Fruit fly (Drosophila melanogaster) whole organism, embryonic: ENCODE measurements around the gene CG5262.

Experiments used
- Adf1 ChIP-seq: fragments of 200-800 bp; sonication (Bioruptor generic); IDR thresholded peaks from 2 replicates; pipeline ENCODE4 v1.3.6; 2022; ENCODE audit warnings: missing biosample characterization, missing genetic modification characterization
- Atf6 ChIP-seq: fragments of 200-800 bp; sonication (Bioruptor generic); IDR thresholded peaks from 2 replicates; pipeline ENCODE4 v1.3.6; 2022; ENCODE audit warnings: missing biosample characterization, missing genetic modification characterization
- CG10979 ChIP-seq: fragments of 200-800 bp; sonication (Bioruptor generic); optimal IDR thresholded peaks from 2 replicates; lab custom pipeline; 2018; ENCODE audit warnings: missing biosample characterization, mild to moderate bottlenecking, missing genetic modification characterization, moderate library complexity
- CG11696 ChIP-seq: fragments of 200-800 bp; sonication (Bioruptor generic); IDR thresholded peaks from 2 replicates; pipeline ENCODE4 v1.3.6; 2022; ENCODE audit warnings: missing biosample characterization, missing genetic modification characterization
- CG13775 ChIP-seq: fragments of 200-800 bp; sonication (Bioruptor generic); optimal IDR thresholded peaks from 3 replicates; lab custom pipeline; 2017; ENCODE audit warnings: missing biosample characterization, mild to moderate bottlenecking, missing genetic modification characterization
- CG16779 ChIP-seq: fragments of 200-800 bp; sonication (Bioruptor generic); IDR thresholded peaks from 2 replicates; pipeline ENCODE4 v1.3.6; 2022; ENCODE audit warnings: missing biosample characterization, missing genetic modification characterization
- CG31388 ChIP-seq: fragments of 200-800 bp; sonication (Bioruptor generic); optimal IDR thresholded peaks from 2 replicates; lab custom pipeline; 2016; ENCODE audit warnings: missing biosample characterization, missing genetic modification characterization
- CG3163 ChIP-seq: fragments of 200-800 bp; sonication (Bioruptor generic); optimal IDR thresholded peaks from 3 replicates; lab custom pipeline; 2016; ENCODE audit warnings: missing biosample characterization, missing genetic modification characterization
- CG32767 ChIP-seq: fragments of 200-800 bp; sonication (Bioruptor generic); IDR thresholded peaks from 2 replicates; pipeline ENCODE4 v1.3.6; 2022; ENCODE audit warnings: missing biosample characterization, missing genetic modification characterization
- CG34224 ChIP-seq: fragments of 200-800 bp; sonication (Bioruptor generic); IDR thresholded peaks from 3 replicates; pipeline ENCODE4 v1.3.6; 2022; ENCODE audit warnings: missing biosample characterization, missing genetic modification characterization; ENCODE audit not compliant: partially characterized antibody
- CG4617 ChIP-seq: fragments of 200-800 bp; sonication (Bioruptor generic); optimal IDR thresholded peaks from 3 replicates; lab custom pipeline; 2016; ENCODE audit warnings: missing biosample characterization, missing genetic modification characterization, borderline replicate concordance
- CG4707 ChIP-seq: fragments of 200-800 bp; sonication (Bioruptor generic); optimal IDR thresholded peaks from 2 replicates; lab custom pipeline; 2018; ENCODE audit warnings: missing biosample characterization, mild to moderate bottlenecking, missing genetic modification characterization, moderate library complexity
- CG6272 ChIP-seq: fragments of 200-800 bp; sonication (Bioruptor generic); IDR thresholded peaks from 2 replicates; pipeline ENCODE4 v1.3.6; 2022; ENCODE audit warnings: missing biosample characterization, missing genetic modification characterization
- CG7357 ChIP-seq: fragments of 200-800 bp; sonication (Bioruptor generic); IDR thresholded peaks from 3 replicates; pipeline ENCODE4 v1.3.6; 2022; ENCODE audit warnings: missing biosample characterization, missing genetic modification characterization
- CG9876 ChIP-seq: fragments of 200-800 bp; sonication (Bioruptor generic); optimal IDR thresholded peaks from 2 replicates; lab custom pipeline; 2016; ENCODE audit warnings: missing biosample characterization, missing genetic modification characterization
- Doc3 ChIP-seq: fragments of 200-800 bp; sonication (Bioruptor generic); IDR thresholded peaks from 3 replicates; pipeline ENCODE4 v1.3.6; 2022; ENCODE audit warnings: missing biosample characterization, missing genetic modification characterization; ENCODE audit not compliant: partially characterized antibody
- H15 ChIP-seq: fragments of 200-800 bp; sonication (Bioruptor generic); IDR thresholded peaks from 3 replicates; pipeline ENCODE4 v1.3.6; 2022; ENCODE audit warnings: missing biosample characterization, missing genetic modification characterization
- HHEX ChIP-seq: fragments of 200-800 bp; sonication (Bioruptor generic); optimal IDR thresholded peaks from 3 replicates; lab custom pipeline; 2017; ENCODE audit warnings: missing biosample characterization, mild to moderate bottlenecking, missing genetic modification characterization, missing genetic modification reagents
- HLH3B ChIP-seq: fragments of 200-800 bp; sonication (Bioruptor generic); IDR thresholded peaks from 2 replicates; pipeline ENCODE4 v1.3.6; 2022; ENCODE audit warnings: missing biosample characterization, missing genetic modification characterization
- HLHmδ ChIP-seq: fragments of 200-800 bp; sonication (Bioruptor generic); optimal IDR thresholded peaks from 2 replicates; lab custom pipeline; 2018; ENCODE audit warnings: missing biosample characterization, mild to moderate bottlenecking, missing genetic modification characterization, moderate library complexity
- Lhr ChIP-seq: fragments of 200-800 bp; sonication (Bioruptor generic); optimal IDR thresholded peaks from 3 replicates; lab custom pipeline; 2017; ENCODE audit warnings: mild to moderate bottlenecking, missing biosample characterization, missing genetic modification reagents, missing genetic modification characterization
- MBD-R2 ChIP-seq: fragments of 200-800 bp; sonication (Bioruptor generic); IDR thresholded peaks from 2 replicates; pipeline ENCODE4 v1.3.6; 2022; ENCODE audit warnings: missing biosample characterization, missing genetic modification characterization
- MTF-1 ChIP-seq: fragments of 200-800 bp; sonication (Bioruptor generic); optimal IDR thresholded peaks from 2 replicates; lab custom pipeline; 2018; ENCODE audit warnings: missing biosample characterization, mild to moderate bottlenecking, missing genetic modification characterization, borderline replicate concordance
- Nf-YA ChIP-seq: fragments of 200-800 bp; sonication (Bioruptor generic); IDR thresholded peaks from 2 replicates; pipeline ENCODE4 v1.3.6; 2022; ENCODE audit warnings: missing biosample characterization, missing genetic modification characterization
- Optix ChIP-seq: fragments of 200-800 bp; sonication (Bioruptor generic); IDR thresholded peaks from 3 replicates; pipeline ENCODE4 v1.3.6; 2022; ENCODE audit warnings: missing biosample characterization, missing genetic modification characterization
- Rx ChIP-seq: fragments of 200-800 bp; sonication (Bioruptor generic); IDR thresholded peaks from 2 replicates; pipeline ENCODE4 v1.3.6; 2022; ENCODE audit warnings: missing biosample characterization, missing genetic modification characterization
- Six4 ChIP-seq: fragments of 200-800 bp; sonication (Bioruptor generic); optimal IDR thresholded peaks from 2 replicates; lab custom pipeline; 2016; ENCODE audit warnings: missing biosample characterization, missing genetic modification characterization
- Sox100B ChIP-seq: fragments of 200-800 bp; sonication (Bioruptor generic); optimal IDR thresholded peaks from 3 replicates; lab custom pipeline; 2018; ENCODE audit warnings: missing biosample characterization, mild to moderate bottlenecking, missing genetic modification characterization
- Sox102F ChIP-seq: fragments of 200-800 bp; sonication (Bioruptor generic); optimal IDR thresholded peaks from 2 replicates; lab custom pipeline; 2018; ENCODE audit warnings: missing biosample characterization, mild to moderate bottlenecking, missing genetic modification characterization, moderate library complexity
- Vsx1 ChIP-seq: fragments of 200-800 bp; sonication (Bioruptor generic); optimal IDR thresholded peaks from 2 replicates; lab custom pipeline; 2017; ENCODE audit warnings: missing biosample characterization, mild to moderate bottlenecking, missing genetic modification characterization, missing genetic modification reagents
- cas ChIP-seq: fragments of 200-800 bp; sonication (Bioruptor generic); IDR thresholded peaks from 2 replicates; pipeline ENCODE4 v1.3.6; 2022; ENCODE audit warnings: missing biosample characterization, missing genetic modification characterization
- cato ChIP-seq: fragments of 200-800 bp; sonication (Bioruptor generic); optimal IDR thresholded peaks from 2 replicates; lab custom pipeline; 2016; ENCODE audit warnings: missing biosample characterization, missing genetic modification characterization, borderline replicate concordance
- crc ChIP-seq: fragments of 200-800 bp; sonication (Bioruptor generic); optimal IDR thresholded peaks from 2 replicates; lab custom pipeline; 2016; ENCODE audit warnings: missing biosample characterization, missing genetic modification characterization
- croc ChIP-seq: fragments of 200-800 bp; sonication (Bioruptor generic); conservative IDR thresholded peaks from 3 replicates; pipeline ENCODE4 v1.3.6; 2022; ENCODE audit warnings: missing biosample characterization, missing genetic modification characterization
- hb ChIP-seq: fragments of 200-800 bp; sonication (Bioruptor generic); IDR thresholded peaks from 3 replicates; pipeline ENCODE4 v1.3.6; 2022; ENCODE audit warnings: missing biosample characterization, missing genetic modification characterization; ENCODE audit not compliant: partially characterized antibody
- insv ChIP-seq, 2 experiments: fragments of 200-800 bp; sonication (Bioruptor generic); optimal IDR thresholded peaks; 3 replicates each; lab custom pipeline; 2016 to 2018; ENCODE audit warnings: missing biosample characterization in 2 of 2, missing genetic modification characterization in 2 of 2
- inv ChIP-seq: fragments of 200-800 bp; sonication (Bioruptor generic); IDR thresholded peaks from 2 replicates; pipeline ENCODE4 v1.3.6; 2022; ENCODE audit warnings: missing biosample characterization, missing genetic modification characterization; ENCODE audit not compliant: partially characterized antibody
- klu ChIP-seq: fragments of 200-800 bp; sonication (Bioruptor generic); IDR thresholded peaks from 2 replicates; pipeline ENCODE4 v1.3.6; 2022; ENCODE audit warnings: missing biosample characterization, missing genetic modification characterization
- knrl ChIP-seq: fragments of 200-800 bp; sonication (Bioruptor generic); IDR thresholded peaks from 3 replicates; pipeline ENCODE4 v1.3.6; 2022; ENCODE audit warnings: missing biosample characterization, missing genetic modification characterization; ENCODE audit not compliant: partially characterized antibody
- nerfin-1 ChIP-seq: fragments of 200-800 bp; sonication (Bioruptor generic); optimal IDR thresholded peaks from 3 replicates; lab custom pipeline; 2019; ENCODE audit warnings: missing biosample characterization, mild to moderate bottlenecking, missing genetic modification characterization, moderate library complexity
- p53 ChIP-seq: fragments of 200-800 bp; sonication (Bioruptor generic); optimal IDR thresholded peaks from 2 replicates; lab custom pipeline; 2016; ENCODE audit warnings: missing biosample characterization, missing genetic modification characterization
- ro ChIP-seq: fragments of 200-800 bp; sonication (Bioruptor generic); IDR thresholded peaks from 2 replicates; pipeline ENCODE4 v1.3.6; 2022; ENCODE audit warnings: missing biosample characterization, missing genetic modification characterization
- sc ChIP-seq, 3 experiments: fragments of >200 bp in 2 of 3; fragments of 200-800 bp in 1 of 3; sonication (Bioruptor generic) in 1 of 3; optimal IDR thresholded peaks; 2 replicates in 2 of 3; 3 replicates in 1 of 3; lab custom pipeline; 2017; ENCODE audit warnings: mild to moderate bottlenecking in 1 of 3, missing biosample characterization in 1 of 3, missing genetic modification characterization in 1 of 3, missing genetic modification reagents in 1 of 3
- sd ChIP-seq: fragments of 200-800 bp; sonication (Bioruptor generic); optimal IDR thresholded peaks from 3 replicates; lab custom pipeline; 2018; ENCODE audit warnings: missing biosample characterization, mild to moderate bottlenecking, missing genetic modification characterization, moderate library complexity
- sens-2 ChIP-seq: fragments of 200-800 bp; sonication (Bioruptor generic); IDR thresholded peaks from 2 replicates; pipeline ENCODE4 v1.3.6; 2022; ENCODE audit warnings: missing biosample characterization, missing genetic modification characterization
- twi ChIP-seq: fragments of 200-800 bp; optimal IDR thresholded peaks from 2 replicates; lab custom pipeline; 2019; ENCODE audit warnings: missing biosample characterization, mild to moderate bottlenecking, missing genetic modification characterization, moderate library complexity
- usp ChIP-seq: fragments of >200 bp; optimal IDR thresholded peaks from 2 replicates; lab custom pipeline; 2017; ENCODE audit warnings: missing biosample characterization, missing genetic modification characterization
- zen ChIP-seq: fragments of 200-800 bp; sonication (Bioruptor generic); optimal IDR thresholded peaks from 3 replicates; lab custom pipeline; 2018; ENCODE audit warnings: missing biosample characterization, mild to moderate bottlenecking, missing genetic modification characterization, moderate library complexity

The CG5262 gene

DNA sequence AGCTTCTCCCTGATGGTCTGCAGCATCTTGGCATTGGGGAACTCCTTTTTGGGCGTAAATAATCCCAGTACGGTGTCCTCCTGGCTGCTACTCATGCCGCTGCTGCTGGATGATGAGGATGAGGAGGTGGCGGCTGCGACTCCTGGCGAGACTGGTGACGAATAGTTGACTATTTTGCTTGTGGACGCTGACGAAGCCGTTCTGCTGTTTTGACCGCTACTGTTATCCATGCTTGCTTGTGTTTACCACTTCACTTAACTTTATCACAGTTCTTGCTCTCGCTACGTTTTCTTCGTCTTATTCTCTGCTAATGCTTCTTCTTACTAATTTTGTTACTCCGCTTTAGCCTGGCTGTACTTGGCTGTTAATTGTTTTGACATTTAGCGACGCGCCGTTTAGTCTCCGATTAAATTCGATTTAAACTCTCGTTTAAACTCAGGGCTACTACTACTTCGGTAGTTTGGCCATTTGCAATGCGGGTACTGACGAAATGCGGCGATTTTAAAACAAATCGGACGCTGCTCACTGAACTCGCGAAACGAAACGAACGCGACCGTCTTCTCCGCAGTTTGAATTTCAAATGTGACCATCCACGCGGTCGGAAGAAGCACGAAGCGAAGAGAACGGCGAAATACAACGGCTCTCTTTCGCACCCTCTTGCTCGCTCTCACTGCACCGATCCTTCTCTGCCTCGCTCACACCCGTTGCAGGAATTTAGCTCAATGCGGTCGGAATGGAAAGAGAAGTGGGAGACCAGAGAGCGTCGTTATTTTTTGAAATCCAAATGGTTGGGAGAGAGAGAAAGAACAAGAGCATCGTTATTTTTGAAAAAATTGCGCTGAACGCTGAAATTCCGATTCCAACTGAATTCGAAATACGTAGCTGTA is 29.0 kb downstream of the CG5262 start, which contains the start of gene trbl (continued):
- TF ChIP-seq sens-2 (GFP tag; lab: Robert Waterston, UW) (no peak), CG32767 (GFP tag; lab: Robert Waterston, UW) (no peak; the same call in 1 of the 2 replicates), ro (GFP tag; lab: Robert Waterston, UW) (no peak), Lhr (GFP tag; lab: Kevin White, UChicago) (no peak), CG31388 (GFP tag; lab: Kevin White, UChicago) (no peak), HLH3B (GFP tag; lab: Robert Waterston, UW) (no peak), Nf-YA (GFP tag; lab: Robert Waterston, UW) (no peak), hb (GFP tag; lab: Robert Waterston, UW) (no peak), sc (optimal IDR thresholded peaks at IDR 0.05; lab: Kevin White, UChicago) (no peak), sc (GFP tag; optimal IDR thresholded peaks at IDR 0.05; lab: Kevin White, UChicago) (no peak), usp (GFP tag; lab: Kevin White, UChicago) (no peak), zen (tag; lab: Kevin White, UChicago) (peak; percentile 73), Six4 (GFP tag; lab: Kevin White, UChicago) (no peak), CG34224 (GFP tag; lab: Robert Waterston, UW) (peak; percentile 78), H15 (no peak), Doc3 (peak; percentile 37; the same call in 1 of the 3 replicates), inv (no peak), CG4707 (GFP tag; lab: Kevin White, UChicago) (peak; percentile 26), CG13775 (GFP tag; lab: Kevin White, UChicago) (no peak), crc (GFP tag; lab: Kevin White, UChicago) (no peak), Adf1 (GFP tag; lab: Robert Waterston, UW) (no peak; the same call in 1 of the 2 replicates), CG7357 (GFP tag; lab: Robert Waterston, UW) (no peak), Sox102F (GFP tag; lab: Kevin White, UChicago) (no peak), p53 (no peak), CG3163 (GFP tag; lab: Kevin White, UChicago) (peak; percentile 99), nerfin-1 (tag; lab: Kevin White, UChicago) (peak; percentile 100), CG9876 (no peak), Sox100B (no peak), MBD-R2 (GFP tag; lab: Robert Waterston, UW) (peak; percentile 23; the same call in 1 of the 2 replicates), insv (GFP tag; optimal IDR thresholded peaks at IDR 0.05; lab: Kevin White, UChicago) (peak in 1 of 2 experiments; percentile 72), croc (GFP tag; lab: Robert Waterston, UW) (no peak), Rx (GFP tag; lab: Robert Waterston, UW) (no peak), Atf6 (GFP tag; lab: Robert Waterston, UW) (peak; percentile 51), cas (GFP tag; lab: Robert Waterston, UW) (no peak), cato (GFP tag; lab: Kevin White, UChicago) (no peak), CG10979 (peak; percentile 24), Optix (GFP tag; lab: Robert Waterston, UW) (no peak), klu (no peak), HLHmδ (GFP tag; lab: Kevin White, UChicago) (peak; percentile 60), CG4617 (no peak), Vsx1 (GFP tag; lab: Kevin White, UChicago) (peak; percentile 22), CG16779 (GFP tag; lab: Robert Waterston, UW) (no peak), MTF-1 (GFP tag; lab: Kevin White, UChicago) (peak; percentile 44), knrl (no peak; the same call in 2 of the 3 replicates), CG6272 (no peak), CG11696 (GFP tag; lab: Robert Waterston, UW) (no peak), HHEX (no peak), twi (tag; lab: Kevin White, UChicago) (no peak), sd (tag; lab: Kevin White, UChicago) (peak; percentile 99)
